Worm (Caenorhabditis elegans) whole organism, L3 larva: ENCODE measurements around the gene scl-5.

ENCODE experiments used
- R02D3.7 ChIP-seq: fragments of 150-350 bp; optimal IDR thresholded peaks from 2 replicates; lab custom pipeline; 2014; ENCODE audit warnings: missing biosample characterization, missing genetic modification characterization
- ceh-28 ChIP-seq: fragments of 150-350 bp; optimal IDR thresholded peaks from 2 replicates; lab custom pipeline; 2014; ENCODE audit warnings: missing biosample characterization, missing genetic modification reagents, missing genetic modification characterization
- jun-1 ChIP-seq: fragments of 150-350 bp; optimal IDR thresholded peaks from 2 replicates; lab custom pipeline; 2014; ENCODE audit warnings: missing biosample characterization, missing genetic modification reagents, missing genetic modification characterization
- nhr-25 ChIP-seq: sonication (generic microtip); optimal IDR thresholded peaks from 2 replicates; lab custom pipeline; 2017; ENCODE audit warnings: missing biosample characterization, missing genetic modification characterization
- skn-1 ChIP-seq: fragments of 150-350 bp; optimal IDR thresholded peaks from 2 replicates; lab custom pipeline; 2014; ENCODE audit warnings: missing biosample characterization, missing genetic modification characterization

ce11 chrIV:13033516-13033915 is 30.3 kb upstream of the scl-5 start:
- TF ChIP-seq R02D3.7 (tag; lab: Kevin White, UChicago), result no peak
- no peak for TF ChIP-seq nhr-25 (tag; lab: Kevin White, UChicago)
- no peak for TF ChIP-seq skn-1 (tag; lab: Kevin White, UChicago)
- TF ChIP-seq ceh-28 (tag; lab: Kevin White, UChicago), result no peak
- TF ChIP-seq jun-1 (tag; lab: Kevin White, UChicago), result no peak
